Fruit fly (Drosophila melanogaster): ENCODE data around the gene Fbxl7.

Fbxl7 gene

DNA sequence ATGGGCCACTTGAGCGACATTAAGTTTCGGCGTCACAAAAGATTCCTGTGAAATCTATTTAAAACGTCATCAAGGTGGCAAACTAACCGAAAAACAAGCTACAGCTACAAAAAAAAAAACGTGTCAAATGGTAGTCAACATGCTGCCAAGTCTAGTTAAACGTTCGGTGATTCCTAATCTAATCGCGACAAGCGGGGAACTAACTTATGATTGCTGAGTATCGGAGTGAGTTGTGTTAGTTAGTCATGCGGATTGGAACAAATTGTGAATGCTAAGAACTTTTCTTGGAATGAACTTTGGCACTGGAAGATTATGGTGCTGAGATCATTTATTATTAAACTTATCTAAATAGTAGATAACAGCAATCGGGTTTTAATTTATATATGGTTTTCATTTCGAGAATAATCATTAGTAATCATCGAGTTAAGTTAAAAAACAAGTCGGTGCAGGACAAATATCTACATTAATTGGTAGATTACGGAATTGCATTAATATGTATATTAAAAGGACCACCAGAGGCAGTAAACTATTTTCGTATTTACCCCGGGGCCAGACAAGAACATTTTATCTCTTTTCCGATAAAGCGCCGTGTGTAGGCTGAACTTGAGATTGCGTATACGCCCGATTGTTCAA lies 29.4 kb upstream of the Fbxl7 start:
- no peak for TF ChIP-seq acj6 (GFP tag; optimal IDR thresholded peaks at IDR 0.05)
- no peak for TF ChIP-seq fkh (GFP tag; optimal IDR thresholded peaks at IDR 0.05)
- no peak for TF ChIP-seq CG31627 (GFP tag; optimal IDR thresholded peaks at IDR 0.05)
- no peak for TF ChIP-seq Ets21C (GFP tag; optimal IDR thresholded peaks at IDR 0.05)
- no peak for TF ChIP-seq Eip78C (GFP tag)
- TF ChIP-seq CG11762 (GFP tag; optimal IDR thresholded peaks at IDR 0.05; ENCODE audit: insufficient read depth): no peak
- TF ChIP-seq fd85E (GFP tag; optimal IDR thresholded peaks at IDR 0.05): no peak

- no peak for TF ChIP-seq CG8319 (GFP tag; optimal IDR thresholded peaks at IDR 0.05)
- TF ChIP-seq CG16779 (tag; optimal IDR thresholded peaks at IDR 0.05): no peak
- TF ChIP-seq CG8632 (GFP tag; optimal IDR thresholded peaks at IDR 0.05): no peak
- no peak for TF ChIP-seq Eip93F (GFP tag; optimal IDR thresholded peaks at IDR 0.05)
- no peak for TF ChIP-seq eg (GFP tag; IDR thresholded peaks at IDR 0.05)
These were observed 24.7 kb upstream of the Fbxl7 start, which contains the start of gene CG14877 for dm6 chr3R:15895978-15896377. Gene CG14877, minus strand, starts transcription at chr3R:15896078.

DNA sequence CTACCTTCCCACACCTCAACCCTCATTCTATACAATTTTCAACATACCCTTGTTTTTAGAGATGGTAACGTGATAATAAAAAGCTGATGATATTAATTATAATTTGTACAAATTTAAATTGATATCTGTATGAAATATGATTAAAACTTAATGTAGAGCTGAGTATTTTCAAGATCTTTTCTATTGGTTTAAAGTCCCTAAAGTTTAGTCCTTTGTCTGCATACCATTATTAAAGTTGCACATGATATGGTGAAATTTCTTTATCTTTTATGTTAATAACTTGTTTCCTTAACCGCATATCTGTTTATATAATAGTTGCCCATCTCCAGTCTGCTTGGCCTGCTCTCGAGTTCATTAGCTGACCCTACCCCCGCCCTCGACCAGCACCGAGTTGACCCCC lies 22.4 kb upstream of the Fbxl7 start:
- peak; percentile 25 for TF ChIP-seq Ets96B (tag; optimal IDR thresholded peaks at IDR 0.05)
- peak; percentile 72 for TF ChIP-seq svp (GFP tag)
- no peak for TF ChIP-seq CG16779 (tag; optimal IDR thresholded peaks at IDR 0.05)
- no peak for TF ChIP-seq CG31627 (GFP tag; optimal IDR thresholded peaks at IDR 0.05)
- peak; percentile 12 for TF ChIP-seq Met (GFP tag; optimal IDR thresholded peaks at IDR 0.05)
- TF ChIP-seq fd59A (GFP tag; optimal IDR thresholded peaks at IDR 0.05): no peak
- TF ChIP-seq Sox102F (GFP tag; optimal IDR thresholded peaks at IDR 0.05): no peak
- peak; percentile 74 for TF ChIP-seq Eip78C (GFP tag)
- TF ChIP-seq CG8119 (GFP tag; IDR thresholded peaks at IDR 0.05): no peak; the same call in 2 of the 3 replicates
- TF ChIP-seq esn (GFP tag; optimal IDR thresholded peaks at IDR 0.05): peak; percentile 22
- no peak for TF ChIP-seq CG7368 (GFP tag; optimal IDR thresholded peaks at IDR 0.05)
- no peak for TF ChIP-seq CG4318 (GFP tag; optimal IDR thresholded peaks at IDR 0.05)
- TF ChIP-seq CG1621 (tag; optimal IDR thresholded peaks at IDR 0.05): no peak
- TF ChIP-seq Lpt (GFP tag; optimal IDR thresholded peaks at IDR 0.05): no peak
- TF ChIP-seq Ets21C (GFP tag; optimal IDR thresholded peaks at IDR 0.05): no peak
- no peak for TF ChIP-seq CG8319 (GFP tag; optimal IDR thresholded peaks at IDR 0.05)
- TF ChIP-seq CG3919 (GFP tag; optimal IDR thresholded peaks at IDR 0.05): no peak
- TF ChIP-seq CG11294 (GFP tag; IDR thresholded peaks at IDR 0.05): no peak
- TF ChIP-seq ss (GFP tag; optimal IDR thresholded peaks at IDR 0.05): no peak
- no peak for TF ChIP-seq cyc (GFP tag; optimal IDR thresholded peaks at IDR 0.05)
- no peak for TF ChIP-seq Blimp-1 (GFP tag; optimal IDR thresholded peaks at IDR 0.05)
- TF ChIP-seq CG32006 (GFP tag; optimal IDR thresholded peaks at IDR 0.05): peak; percentile 43
- TF ChIP-seq lz (GFP tag; optimal IDR thresholded peaks at IDR 0.05): no peak
- TF ChIP-seq CG6808 (GFP tag; optimal IDR thresholded peaks at IDR 0.05): no peak
- no peak for TF ChIP-seq dsx (GFP tag; optimal IDR thresholded peaks at IDR 0.05; ENCODE audit: poor library complexity, severe bottlenecking)
- peak; percentile 4 for TF ChIP-seq Eip75B (GFP tag; optimal IDR thresholded peaks at IDR 0.05)
- peak; percentile 10 for TF ChIP-seq Hr39 (GFP tag; optimal IDR thresholded peaks at IDR 0.05)
- no peak for TF ChIP-seq CG11762 (GFP tag; optimal IDR thresholded peaks at IDR 0.05; ENCODE audit: insufficient read depth)
- no peak for TF ChIP-seq CG3032 (tag; optimal IDR thresholded peaks at IDR 0.05)
- TF ChIP-seq CG15336 (GFP tag; IDR thresholded peaks at IDR 0.05): 0 out of 2 replicates have a peak, but pooled peaks have one; percentile 37
- no peak for TF ChIP-seq CG10669 (GFP tag; optimal IDR thresholded peaks at IDR 0.05)
- TF ChIP-seq achi (GFP tag; optimal IDR thresholded peaks at IDR 0.05): no peak
- no peak for TF ChIP-seq dac (GFP tag; optimal IDR thresholded peaks at IDR 0.05)
- TF ChIP-seq CG6792 (GFP tag; optimal IDR thresholded peaks at IDR 0.05): no peak
- no peak for TF ChIP-seq Hr38 (GFP tag; optimal IDR thresholded peaks at IDR 0.05)
- TF ChIP-seq topi (GFP tag; optimal IDR thresholded peaks at IDR 0.05): no peak
- TF ChIP-seq CG6163 (GFP tag; IDR thresholded peaks at IDR 0.05): no peak
- TF ChIP-seq net (GFP tag; optimal IDR thresholded peaks at IDR 0.05): no peak
- peak; percentile 31 for TF ChIP-seq CG10631 (GFP tag; optimal IDR thresholded peaks at IDR 0.05)
- peak; percentile 11 for TF ChIP-seq Hr4 (GFP tag; optimal IDR thresholded peaks at IDR 0.05)
- no peak for TF ChIP-seq Sox15 (GFP tag; optimal IDR thresholded peaks at IDR 0.05)
